Worm (Caenorhabditis elegans) whole organism, early embryonic: Measurements from ENCODE around the gene F38H4.5.

ENCODE experiments used
- B0310.2 ChIP-seq: sonication (generic microtip); optimal IDR thresholded peaks from 2 replicates; lab custom pipeline; 2016; ENCODE audit warnings: mild to moderate bottlenecking, missing genetic modification characterization, missing compliant biosample characterization
- F13C5.2 ChIP-seq: sonication (generic microtip); optimal IDR thresholded peaks from 2 replicates; lab custom pipeline; 2017; ENCODE audit warnings: mild to moderate bottlenecking, missing genetic modification characterization, inconsistent platforms, missing compliant biosample characterization
- aly-1 ChIP-seq: sonication (generic microtip); optimal IDR thresholded peaks from 2 replicates; lab custom pipeline; 2016; ENCODE audit warnings: missing genetic modification characterization, missing compliant biosample characterization
- ama-1 ChIP-seq: fragments of 150-350 bp; optimal IDR thresholded peaks from 2 replicates; lab custom pipeline; 2014
- ceh-13 ChIP-seq: fragments of 200-800 bp; sonication (Bioruptor generic); optimal IDR thresholded peaks from 2 replicates; lab custom pipeline; 2018; ENCODE audit warnings: mild to moderate bottlenecking, missing genetic modification characterization, missing compliant biosample characterization
- ets-7 ChIP-seq: sonication (generic microtip); optimal IDR thresholded peaks from 2 replicates; lab custom pipeline; 2016; ENCODE audit warnings: missing genotype, missing genetic modification characterization, missing compliant biosample characterization
- flt-1 ChIP-seq: fragments of 200-800 bp; sonication (Bioruptor generic); IDR thresholded peaks from 2 replicates; pipeline ENCODE4 v1.3.6; 2022; ENCODE audit warnings: missing genetic modification characterization, missing compliant biosample characterization
- hmg-4 ChIP-seq: fragments of 200-800 bp; sonication (Bioruptor generic); optimal IDR thresholded peaks from 2 replicates; lab custom pipeline; 2018; ENCODE audit warnings: mild to moderate bottlenecking, missing genetic modification characterization, missing compliant biosample characterization
- hnd-1 ChIP-seq: sonication (generic microtip); optimal IDR thresholded peaks from 2 replicates; lab custom pipeline; 2016; ENCODE audit warnings: missing genetic modification characterization, missing compliant biosample characterization
- pes-1 ChIP-seq: fragments of 200-800 bp; sonication (Bioruptor generic); IDR thresholded peaks from 2 replicates; pipeline ENCODE4 v1.3.6; 2022; ENCODE audit warnings: missing genetic modification reagents, missing genetic modification characterization, missing compliant biosample characterization
- scrt-1 ChIP-seq: fragments of 200-800 bp; sonication (Bioruptor generic); IDR thresholded peaks from 2 replicates; pipeline ENCODE4 v1.3.6; 2022; ENCODE audit warnings: missing genetic modification characterization, missing compliant biosample characterization
- sea-1 ChIP-seq: fragments of 200-800 bp; sonication (Bioruptor generic); conservative IDR thresholded peaks from 2 replicates; pipeline ENCODE4 v1.3.6; 2022; ENCODE audit warnings: missing genetic modification characterization, missing compliant biosample characterization
- tbx-37 ChIP-seq: fragments of 200-800 bp; sonication (Bioruptor generic); conservative IDR thresholded peaks from 2 replicates; pipeline ENCODE4 v1.3.6; 2022; ENCODE audit warnings: missing genetic modification reagents, missing genetic modification characterization, missing compliant biosample characterization
- tra-4 ChIP-seq: sonication (generic microtip); optimal IDR thresholded peaks from 2 replicates; lab custom pipeline; 2017; ENCODE audit warnings: missing genetic modification characterization, missing compliant biosample characterization

- no peak for TF ChIP-seq tra-4 (tag; lab: Kevin White, UChicago)
- no peak for TF ChIP-seq ceh-13 (GFP tag; lab: Kevin White, UChicago)
- no peak for TF ChIP-seq flt-1
- TF ChIP-seq tbx-37 (GFP tag; lab: Robert Waterston, UW): no peak
- no peak for TF ChIP-seq B0310.2
- TF ChIP-seq hnd-1 (tag; lab: Kevin White, UChicago): no peak
- TF ChIP-seq ama-1: no peak
- TF ChIP-seq hmg-4 (GFP tag; lab: Kevin White, UChicago): no peak
- no peak for TF ChIP-seq scrt-1 (GFP tag; lab: Robert Waterston, UW)
- TF ChIP-seq aly-1 (tag; lab: Kevin White, UChicago): no peak
- no peak for TF ChIP-seq F13C5.2 (tag; lab: Kevin White, UChicago)
- no peak for TF ChIP-seq ets-7 (tag; lab: Kevin White, UChicago)
- no peak for TF ChIP-seq sea-1
- TF ChIP-seq pes-1 (GFP tag; lab: Robert Waterston, UW): no peak
These were observed 41.4 kb downstream of the F38H4.5 start for ce11 chrIV:11893336-11893735.
